Worm (Caenorhabditis elegans): ENCODE results near the gene capa-1.

ce11 chrX:5890080-5890479, 29.1 kb upstream of the capa-1 start, which contains the start of gene F49E10.2:
- TF ChIP-seq zfh-2 (GFP tag; conservative IDR thresholded peaks at IDR 0.05) (peak; percentile 71), T07F8.4 (tag; optimal IDR thresholded peaks at IDR 0.05) (no peak)

Data from whole organism, young adult.